Fruit fly (Drosophila melanogaster) whole organism, embryonic: Measurements from ENCODE around the gene nerfin-2.

Experiments
- Aef1 ChIP-seq: fragments of 200-800 bp; sonication (Bioruptor generic); IDR thresholded peaks from 3 replicates; pipeline ENCODE4 v1.3.6; 2022; ENCODE audit warnings: missing biosample characterization, missing genetic modification characterization
- Antp ChIP-seq: fragments of 200-800 bp; sonication (Bioruptor generic); optimal IDR thresholded peaks from 3 replicates; lab custom pipeline; 2016; ENCODE audit warnings: missing biosample characterization, missing genetic modification characterization
- Awh ChIP-seq: fragments of 200-800 bp; sonication (Bioruptor generic); IDR thresholded peaks from 2 replicates; pipeline ENCODE4, ENCODE4 v1.3.6; 2022; ENCODE audit warnings: missing biosample characterization, missing genetic modification characterization
- CG11247 ChIP-seq: fragments of 200-800 bp; sonication (Bioruptor generic); IDR thresholded peaks from 2 replicates; pipeline ENCODE4 v1.3.6; 2022; ENCODE audit warnings: missing biosample characterization, missing genetic modification characterization
- CG11456 ChIP-seq: fragments of 200-800 bp; sonication (Bioruptor generic); IDR thresholded peaks from 3 replicates; pipeline ENCODE4 v1.3.6; 2022; ENCODE audit warnings: missing biosample characterization, missing genetic modification characterization
- CG12104 ChIP-seq: fragments of 200-800 bp; sonication (Bioruptor generic); optimal IDR thresholded peaks from 3 replicates; lab custom pipeline; 2016; ENCODE audit warnings: missing biosample characterization, missing genetic modification characterization
- CG14860 ChIP-seq: fragments of 200-800 bp; sonication (Bioruptor generic); IDR thresholded peaks from 3 replicates; pipeline ENCODE4 v1.3.6; 2022; ENCODE audit warnings: missing biosample characterization, missing genetic modification characterization; ENCODE audit not compliant: partially characterized antibody
- CG14965 ChIP-seq: fragments of 200-800 bp; sonication (Bioruptor generic); optimal IDR thresholded peaks from 2 replicates; lab custom pipeline; 2016; ENCODE audit warnings: missing biosample characterization, missing genetic modification characterization, borderline replicate concordance
- CG1529 ChIP-seq: fragments of 200-800 bp; sonication (Bioruptor generic); optimal IDR thresholded peaks from 3 replicates; lab custom pipeline; 2018; ENCODE audit warnings: missing biosample characterization, missing genetic modification characterization
- CG15601 ChIP-seq: fragments of 200-800 bp; sonication (Bioruptor generic); optimal IDR thresholded peaks from 3 replicates; lab custom pipeline; 2019; ENCODE audit warnings: missing biosample characterization, mild to moderate bottlenecking, missing genetic modification characterization, moderate library complexity
- CG16813 ChIP-seq: fragments of 200-800 bp; sonication (Bioruptor generic); IDR thresholded peaks from 3 replicates; pipeline ENCODE4 v1.3.6; 2022; ENCODE audit warnings: missing biosample characterization, missing genetic modification characterization; ENCODE audit not compliant: partially characterized antibody
- CG16815 ChIP-seq: fragments of 200-800 bp; sonication (Bioruptor generic); optimal IDR thresholded peaks from 3 replicates; lab custom pipeline; 2017; ENCODE audit warnings: missing biosample characterization, mild to moderate bottlenecking, missing genetic modification characterization
- CG3281 ChIP-seq: fragments of 200-800 bp; sonication (Bioruptor generic); optimal IDR thresholded peaks from 3 replicates; lab custom pipeline; 2017; ENCODE audit warnings: missing biosample characterization, mild to moderate bottlenecking, missing genetic modification characterization
- CG4360 ChIP-seq: fragments of 200-800 bp; sonication (Bioruptor generic); IDR thresholded peaks from 2 replicates; pipeline ENCODE4 v1.3.6; 2022; ENCODE audit warnings: missing biosample characterization, missing genetic modification characterization
- CG43689 ChIP-seq: fragments of 200-800 bp; sonication (Bioruptor generic); IDR thresholded peaks from 2 replicates; pipeline ENCODE4 v1.3.6; 2022; ENCODE audit warnings: missing biosample characterization, missing genetic modification characterization
- CG4424 ChIP-seq: fragments of 200-800 bp; sonication (Bioruptor generic); optimal IDR thresholded peaks from 3 replicates; lab custom pipeline; 2016; ENCODE audit warnings: missing biosample characterization, missing genetic modification characterization
- CG5180 ChIP-seq: fragments of 200-800 bp; sonication (Bioruptor generic); optimal IDR thresholded peaks from 3 replicates; lab custom pipeline; 2017; ENCODE audit warnings: missing biosample characterization, missing genetic modification characterization, mild to moderate bottlenecking, moderate library complexity, missing genetic modification reagents
- CG6683 ChIP-seq: fragments of 200-800 bp; sonication (Bioruptor generic); optimal IDR thresholded peaks from 2 replicates; lab custom pipeline; 2017; ENCODE audit warnings: missing biosample characterization, mild to moderate bottlenecking, missing genetic modification characterization, missing genetic modification reagents
- CG6854 ChIP-seq: fragments of 200-800 bp; sonication (Bioruptor generic); optimal IDR thresholded peaks from 3 replicates; lab custom pipeline; 2017; ENCODE audit warnings: missing biosample characterization, mild to moderate bottlenecking, missing genetic modification characterization
- CoRest ChIP-seq: fragments of 200-800 bp; sonication (Bioruptor generic); optimal IDR thresholded peaks from 3 replicates; lab custom pipeline; 2018; ENCODE audit warnings: missing biosample characterization, mild to moderate bottlenecking, missing genetic modification characterization, moderate library complexity
- E2f1 ChIP-seq: fragments of 200-800 bp; sonication (Bioruptor generic); IDR thresholded peaks from 2 replicates; pipeline ENCODE4 v1.3.6; 2022; ENCODE audit warnings: missing biosample characterization, missing genetic modification characterization
- Fer2 ChIP-seq: fragments of 200-800 bp; sonication (Bioruptor generic); optimal IDR thresholded peaks from 2 replicates; lab custom pipeline; 2018; ENCODE audit warnings: missing biosample characterization, mild to moderate bottlenecking, missing genetic modification characterization, moderate library complexity
- MTF-1 ChIP-seq: fragments of 200-800 bp; sonication (Bioruptor generic); optimal IDR thresholded peaks from 2 replicates; lab custom pipeline; 2018; ENCODE audit warnings: missing biosample characterization, mild to moderate bottlenecking, missing genetic modification characterization, borderline replicate concordance
- Max ChIP-seq: fragments of 200-800 bp; sonication (Bioruptor generic); optimal IDR thresholded peaks from 2 replicates; lab custom pipeline; 2016; ENCODE audit warnings: missing biosample characterization, mild to moderate bottlenecking, missing genetic modification characterization
- Optix ChIP-seq: fragments of 200-800 bp; sonication (Bioruptor generic); IDR thresholded peaks from 3 replicates; pipeline ENCODE4 v1.3.6; 2022; ENCODE audit warnings: missing biosample characterization, missing genetic modification characterization
- bab2 ChIP-seq: fragments of 200-800 bp; sonication (Bioruptor generic); optimal IDR thresholded peaks from 2 replicates; lab custom pipeline; 2016; ENCODE audit warnings: missing biosample characterization, missing genetic modification characterization
- cad ChIP-seq: fragments of >200 bp; optimal IDR thresholded peaks from 2 replicates; lab custom pipeline; 2017; ENCODE audit warnings: missing biosample characterization, missing genetic modification characterization
- chinmo ChIP-seq: fragments of 200-800 bp; sonication (Bioruptor generic); IDR thresholded peaks from 4 replicates; pipeline ENCODE4 v1.3.6; 2022; ENCODE audit warnings: missing biosample characterization, missing genetic modification characterization; ENCODE audit not compliant: partially characterized antibody
- corto ChIP-seq: fragments of 200-800 bp; sonication (Bioruptor generic); optimal IDR thresholded peaks from 2 replicates; lab custom pipeline; 2016; ENCODE audit warnings: missing biosample characterization, mild to moderate bottlenecking, missing genetic modification characterization, moderate library complexity
- disco-r ChIP-seq: fragments of 200-800 bp; sonication (Bioruptor generic); optimal IDR thresholded peaks from 2 replicates; lab custom pipeline; 2016; ENCODE audit warnings: missing biosample characterization, missing genetic modification characterization
- dmrt99B ChIP-seq: fragments of 200-800 bp; sonication (Bioruptor generic); optimal IDR thresholded peaks from 2 replicates; lab custom pipeline; 2018; ENCODE audit warnings: missing biosample characterization, mild to moderate bottlenecking, missing genetic modification characterization, moderate library complexity
- ewg ChIP-seq: fragments of 200-800 bp; sonication (Bioruptor generic); optimal IDR thresholded peaks from 3 replicates; lab custom pipeline; 2017; ENCODE audit warnings: mild to moderate bottlenecking, missing biosample characterization, missing genetic modification reagents, missing genetic modification characterization
- fd96Cb ChIP-seq: fragments of 200-800 bp; sonication (Bioruptor generic); optimal IDR thresholded peaks from 2 replicates; lab custom pipeline; 2018; ENCODE audit warnings: missing biosample characterization, mild to moderate bottlenecking, missing genetic modification characterization, moderate library complexity
- gce ChIP-seq: fragments of 200-800 bp; sonication (Bioruptor generic); IDR thresholded peaks from 3 replicates; pipeline ENCODE4 v1.3.6; 2022; ENCODE audit warnings: missing biosample characterization, missing genetic modification characterization
- gcm2 ChIP-seq: fragments of 200-800 bp; sonication (Bioruptor generic); optimal IDR thresholded peaks from 2 replicates; lab custom pipeline; 2016; ENCODE audit warnings: missing biosample characterization, missing genetic modification characterization
- grau ChIP-seq: fragments of 200-800 bp; optimal IDR thresholded peaks from 3 replicates; lab custom pipeline; 2019; ENCODE audit warnings: missing biosample characterization, mild to moderate bottlenecking, missing genetic modification characterization, moderate library complexity
- ham ChIP-seq: fragments of 200-800 bp; sonication (Bioruptor generic); IDR thresholded peaks from 2 replicates; pipeline ENCODE4 v1.3.6; 2022; ENCODE audit warnings: missing biosample characterization, missing genetic modification characterization
- ind ChIP-seq: fragments of 200-800 bp; sonication (Bioruptor generic); optimal IDR thresholded peaks from 3 replicates; lab custom pipeline; 2016; ENCODE audit warnings: missing biosample characterization, missing genetic modification characterization
- jigr1 ChIP-seq: fragments of 200-800 bp; sonication (Bioruptor generic); IDR thresholded peaks from 3 replicates; pipeline ENCODE4 v1.3.6; 2022; ENCODE audit warnings: missing biosample characterization, missing genetic modification characterization
- kay ChIP-seq: fragments of 200-800 bp; sonication (Bioruptor generic); optimal IDR thresholded peaks from 2 replicates; lab custom pipeline; 2016; ENCODE audit warnings: missing biosample characterization, missing genetic modification characterization
- lab ChIP-seq: fragments of 200-800 bp; sonication (Bioruptor generic); optimal IDR thresholded peaks from 3 replicates; lab custom pipeline; 2017; ENCODE audit warnings: missing biosample characterization, missing genetic modification characterization, mild to moderate bottlenecking, moderate library complexity, missing genetic modification reagents
- lmd ChIP-seq: fragments of 200-800 bp; sonication (Bioruptor generic); IDR thresholded peaks from 2 replicates; pipeline ENCODE4 v1.3.6; 2022; ENCODE audit warnings: missing biosample characterization, missing genetic modification characterization
- pfk ChIP-seq: fragments of 200-800 bp; sonication (Bioruptor generic); optimal IDR thresholded peaks from 2 replicates; lab custom pipeline; 2018; ENCODE audit warnings: missing biosample characterization, mild to moderate bottlenecking, missing genetic modification characterization, moderate library complexity
- pros ChIP-seq: fragments of 200-800 bp; sonication (Bioruptor generic); optimal IDR thresholded peaks from 3 replicates; lab custom pipeline; 2019; ENCODE audit warnings: missing biosample characterization, mild to moderate bottlenecking, missing genetic modification characterization, moderate library complexity
- salm ChIP-seq: fragments of 200-800 bp; sonication (Bioruptor generic); optimal IDR thresholded peaks from 2 replicates; lab custom pipeline; 2018; ENCODE audit warnings: missing biosample characterization, mild to moderate bottlenecking, missing genetic modification characterization
- sd ChIP-seq: fragments of 200-800 bp; sonication (Bioruptor generic); optimal IDR thresholded peaks from 3 replicates; lab custom pipeline; 2018; ENCODE audit warnings: missing biosample characterization, mild to moderate bottlenecking, missing genetic modification characterization, moderate library complexity
- slp2 ChIP-seq: fragments of 200-800 bp; sonication (Bioruptor generic); optimal IDR thresholded peaks from 2 replicates; lab custom pipeline; 2016; ENCODE audit warnings: missing biosample characterization, missing genetic modification characterization
- sqz ChIP-seq: fragments of 200-800 bp; sonication (Bioruptor generic); optimal IDR thresholded peaks from 3 replicates; lab custom pipeline; 2018; ENCODE audit warnings: missing biosample characterization, mild to moderate bottlenecking, missing genetic modification characterization
- unc-4 ChIP-seq: fragments of 200-800 bp; sonication (Bioruptor generic); IDR thresholded peaks from 2 replicates; pipeline ENCODE4 v1.3.6; 2022; ENCODE audit warnings: missing biosample characterization, missing genetic modification characterization; ENCODE audit not compliant: partially characterized antibody

The nerfin-2 gene

DNA sequence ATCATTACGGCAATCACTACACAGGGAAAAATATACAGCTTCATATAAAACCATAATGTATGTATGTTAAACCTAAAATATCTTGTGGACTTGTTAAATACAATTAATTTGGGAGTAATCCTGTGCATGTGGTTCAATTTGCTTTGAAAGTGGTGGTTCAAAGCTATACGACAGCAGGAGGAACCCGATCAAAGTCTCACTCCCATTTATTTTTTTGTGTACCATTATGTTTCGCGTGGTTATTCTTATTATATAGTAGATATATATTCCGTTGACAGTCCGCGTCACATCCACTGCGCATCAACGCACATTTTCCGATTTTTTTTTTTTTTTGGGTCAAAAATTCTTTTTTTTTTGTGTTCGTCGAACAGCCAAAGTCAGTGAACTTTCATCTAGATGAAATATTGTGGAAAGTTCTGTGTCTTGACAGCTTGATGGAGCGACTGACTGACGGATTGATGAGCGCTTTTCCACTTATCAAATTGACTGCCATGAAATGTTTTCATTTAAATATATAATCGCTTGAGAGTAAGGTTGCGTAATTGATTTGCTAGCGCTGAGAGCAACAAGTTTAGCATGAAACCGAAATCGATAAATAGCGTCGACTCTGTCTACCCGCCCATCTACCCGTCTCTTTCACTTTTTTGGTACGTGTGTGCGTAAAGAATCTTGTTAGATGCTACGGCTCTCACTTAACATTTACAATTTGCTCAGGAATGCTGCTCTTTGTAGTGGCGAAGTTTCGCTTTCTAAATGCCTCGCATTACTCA, 37.8 kb upstream of the nerfin-2 start (continued):
- TF ChIP-seq Fer2 (tag; lab: Kevin White, UChicago): no peak
- TF ChIP-seq jigr1 (GFP tag; lab: Robert Waterston, UW): no peak
- TF ChIP-seq disco-r (GFP tag; lab: Kevin White, UChicago): no peak
- no peak for TF ChIP-seq pfk (GFP tag; lab: Kevin White, UChicago)
- no peak for TF ChIP-seq ham (GFP tag; lab: Robert Waterston, UW)
- no peak for TF ChIP-seq Optix (GFP tag; lab: Robert Waterston, UW)
- TF ChIP-seq CG14965 (GFP tag; lab: Kevin White, UChicago): no peak
- TF ChIP-seq sd (tag; lab: Kevin White, UChicago): peak; percentile 15
- no peak for TF ChIP-seq E2f1 (GFP tag; lab: Robert Waterston, UW)
- no peak for TF ChIP-seq gcm2 (GFP tag; lab: Kevin White, UChicago)
- TF ChIP-seq CG16813 (GFP tag; lab: Robert Waterston, UW): no peak
- TF ChIP-seq CG15601 (tag; lab: Kevin White, UChicago): peak; percentile 1
- no peak for TF ChIP-seq ind (GFP tag; lab: Kevin White, UChicago)
- TF ChIP-seq CG4360 (GFP tag; lab: Robert Waterston, UW): no peak
- TF ChIP-seq CG14860 (GFP tag; lab: Robert Waterston, UW): no peak
- TF ChIP-seq Antp (GFP tag; lab: Kevin White, UChicago): no peak
- TF ChIP-seq CG6683: no peak
- TF ChIP-seq chinmo: 0 out of 4 replicates have a peak, but pooled peaks have one; percentile 56
- TF ChIP-seq lab: peak; percentile 30
- no peak for TF ChIP-seq CG5180
- TF ChIP-seq Max (GFP tag; lab: Kevin White, UChicago): no peak
- TF ChIP-seq Aef1 (GFP tag; lab: Robert Waterston, UW): no peak
- no peak for TF ChIP-seq bab2
- no peak for TF ChIP-seq gce
- no peak for TF ChIP-seq unc-4 (GFP tag; lab: Robert Waterston, UW)
- TF ChIP-seq corto (GFP tag; lab: Kevin White, UChicago): no peak
- peak; percentile 20 for TF ChIP-seq dmrt99B (tag; lab: Kevin White, UChicago)
- TF ChIP-seq cad (GFP tag; lab: Kevin White, UChicago): no peak
- peak; percentile 23 for TF ChIP-seq CoRest (tag; lab: Kevin White, UChicago)
- no peak for TF ChIP-seq CG11456
- no peak for TF ChIP-seq CG16815 (GFP tag; lab: Kevin White, UChicago)
- no peak for TF ChIP-seq CG1529 (GFP tag; lab: Kevin White, UChicago)
- TF ChIP-seq fd96Cb: no peak
- TF ChIP-seq salm (tag; lab: Kevin White, UChicago): no peak
- no peak for TF ChIP-seq sqz
- no peak for TF ChIP-seq CG11247 (GFP tag; lab: Robert Waterston, UW)
- peak; percentile 25 for TF ChIP-seq CG4424 (GFP tag; lab: Kevin White, UChicago)
- TF ChIP-seq CG6854: no peak
- no peak for TF ChIP-seq kay
- no peak for TF ChIP-seq pros (GFP tag; lab: Kevin White, UChicago)
- no peak for TF ChIP-seq CG43689
- TF ChIP-seq ewg: no peak
- TF ChIP-seq Awh (GFP tag; lab: Robert Waterston, UW): no peak; the same call in 1 of the 2 replicates
- TF ChIP-seq MTF-1 (GFP tag; lab: Kevin White, UChicago): no peak
- TF ChIP-seq CG3281 (GFP tag; lab: Kevin White, UChicago): no peak
- no peak for TF ChIP-seq lmd
- peak; percentile 19 for TF ChIP-seq grau (tag; lab: Kevin White, UChicago)
- TF ChIP-seq slp2 (GFP tag; lab: Kevin White, UChicago): no peak
- TF ChIP-seq CG12104 (GFP tag; lab: Kevin White, UChicago): no peak
